Comparison of ENCODE assay signal across 2 worm cellular contexts in genomic region chrII:13461604-13462375, ce11.
TF ChIP-seq lines count a peak whose summit lies in the region.

No protein-coding gene starts in this region.

TF ChIP-seq in whole organism, L2 larva, 48 proteins besides CTCF, POLR2A, EP300 and RAD21 (continued from another document):
- TF ChIP-seq R02D3.7 (tag; optimal IDR thresholded peaks at IDR 0.05; lab: Kevin White, UChicago) = no peak
- no peak for TF ChIP-seq mab-5 (tag; optimal IDR thresholded peaks at IDR 0.05; lab: Kevin White, UChicago)
- no peak for TF ChIP-seq nhr-23 (tag; optimal IDR thresholded peaks at IDR 0.05; lab: Kevin White, UChicago)
- TF ChIP-seq egl-27 (tag; optimal IDR thresholded peaks at IDR 0.05; lab: Kevin White, UChicago) = peak; percentile 87
- peak; percentile 11 for TF ChIP-seq snpc-4 (tag; optimal IDR thresholded peaks at IDR 0.05; lab: Kevin White, UChicago)
- TF ChIP-seq lsy-2 (tag; optimal IDR thresholded peaks at IDR 0.05; lab: Kevin White, UChicago) = peak in 1 of 2 experiments; percentile 42
- no peak for TF ChIP-seq peb-1 (tag; optimal IDR thresholded peaks at IDR 0.05; lab: Kevin White, UChicago)
- TF ChIP-seq Y55F3AM.14 (GFP tag; optimal IDR thresholded peaks at IDR 0.05; lab: Kevin White, UChicago) = peak; percentile 81
- no peak for TF ChIP-seq elt-1 (tag; optimal IDR thresholded peaks at IDR 0.05; lab: Kevin White, UChicago)
- no peak for TF ChIP-seq aly-2 (tag; optimal IDR thresholded peaks at IDR 0.05; lab: Kevin White, UChicago)
- TF ChIP-seq nhr-129 (tag; optimal IDR thresholded peaks at IDR 0.05; lab: Kevin White, UChicago) = peak; percentile 79
- no peak for TF ChIP-seq mbf-1 (tag; optimal IDR thresholded peaks at IDR 0.05; lab: Kevin White, UChicago)
- TF ChIP-seq crh-2 (tag; optimal IDR thresholded peaks at IDR 0.05; lab: Kevin White, UChicago) = peak; percentile 70
- peak; percentile 31 for TF ChIP-seq lin-13 (GFP tag; optimal IDR thresholded peaks at IDR 0.05; lab: Kevin White, UChicago)
- TF ChIP-seq unc-39 (tag; optimal IDR thresholded peaks at IDR 0.05; lab: Kevin White, UChicago) = no peak
- peak; percentile 9 to 40 for TF ChIP-seq mdl-1 (tag; optimal IDR thresholded peaks at IDR 0.05; lab: Kevin White, UChicago)
- TF ChIP-seq ztf-1 (GFP tag; conservative IDR thresholded peaks at IDR 0.05; lab: Robert Waterston, UW) = no peak
- TF ChIP-seq unc-55 (GFP tag; optimal IDR thresholded peaks at IDR 0.05; lab: Kevin White, UChicago) = no peak
- TF ChIP-seq lin-11 (tag; optimal IDR thresholded peaks at IDR 0.05; lab: Kevin White, UChicago) = peak; percentile 40
- no peak for TF ChIP-seq lin-39 (tag; optimal IDR thresholded peaks at IDR 0.05; lab: Kevin White, UChicago)
- TF ChIP-seq elt-3 (tag; optimal IDR thresholded peaks at IDR 0.05; lab: Kevin White, UChicago) = no peak
- peak; percentile 85 for TF ChIP-seq nhr-25 (tag; optimal IDR thresholded peaks at IDR 0.05; lab: Kevin White, UChicago)
- peak; percentile 86 for TF ChIP-seq ztf-4 (tag; optimal IDR thresholded peaks at IDR 0.05; lab: Kevin White, UChicago)
- TF ChIP-seq ama-1 (optimal IDR thresholded peaks at IDR 0.05; lab: Kevin White, UChicago) = peak; percentile 95
- TF ChIP-seq dmd-4 (tag; optimal IDR thresholded peaks at IDR 0.05; lab: Kevin White, UChicago) = no peak

TF ChIP-seq in whole organism, L4 larva, 104 proteins besides CTCF, POLR2A, EP300 and RAD21 (continued from another document):
- TF ChIP-seq F49E8.2 (tag; optimal IDR thresholded peaks at IDR 0.05; lab: Kevin White, UChicago; ENCODE audit: borderline replicate concordance) (no peak), spr-1 (tag; optimal IDR thresholded peaks at IDR 0.05; lab: Kevin White, UChicago) (peak; percentile 38), mep-1 (tag; optimal IDR thresholded peaks at IDR 0.05; lab: Kevin White, UChicago) (peak; percentile 70), dmd-8 (GFP tag; IDR thresholded peaks at IDR 0.05; lab: Robert Waterston, UW) (no peak; the same call in 1 of the 2 replicates), F44E2.7 (GFP tag; IDR thresholded peaks at IDR 0.05; lab: Robert Waterston, UW) (no peak), ceh-20 (GFP tag; IDR thresholded peaks at IDR 0.05; lab: Robert Waterston, UW) (peak; percentile 81), mxl-2 (GFP tag; conservative IDR thresholded peaks at IDR 0.05; lab: Robert Waterston, UW) (peak; percentile 99), snpc-4 (tag; optimal IDR thresholded peaks at IDR 0.05; lab: Kevin White, UChicago) (no peak), hlh-11 (tag; optimal IDR thresholded peaks at IDR 0.05; lab: Kevin White, UChicago) (peak; percentile 98), T26A8.4 (GFP tag; IDR thresholded peaks at IDR 0.05; lab: Robert Waterston, UW) (peak; percentile 58; the same call in 1 of the 2 replicates), dmd-6 (GFP tag; IDR thresholded peaks at IDR 0.05; lab: Robert Waterston, UW) (peak; percentile 99), nhr-111 (GFP tag; optimal IDR thresholded peaks at IDR 0.05; lab: Kevin White, UChicago) (no peak), Y75B8A.6 (GFP tag; IDR thresholded peaks at IDR 0.05; lab: Robert Waterston, UW) (no peak; the same call in 1 of the 2 replicates), daf-16 (GFP tag; optimal IDR thresholded peaks at IDR 0.05; lab: Kevin White, UChicago) (peak; percentile 75 to 76), daf-16 (tag; optimal IDR thresholded peaks at IDR 0.05; lab: Kevin White, UChicago) (peak; percentile 95), hif-1 (tag; optimal IDR thresholded peaks at IDR 0.05; lab: Kevin White, UChicago) (peak; percentile 57 to 93), gei-8 (GFP tag; optimal IDR thresholded peaks at IDR 0.05; lab: Kevin White, UChicago) (peak; percentile 89), lin-1 (GFP tag; IDR thresholded peaks at IDR 0.05; lab: Robert Waterston, UW) (peak; percentile 64), nhr-28 (tag; optimal IDR thresholded peaks at IDR 0.05; lab: Kevin White, UChicago) (peak; percentile 89), T20F7.1 (GFP tag; optimal IDR thresholded peaks at IDR 0.05; lab: Kevin White, UChicago) (peak; percentile 72), saeg-2 (GFP tag; IDR thresholded peaks at IDR 0.05; lab: Robert Waterston, UW) (peak; percentile 75; the same call in 1 of the 2 replicates), nhr-6 (tag; optimal IDR thresholded peaks at IDR 0.05; lab: Kevin White, UChicago) (no peak), arid-1 (GFP tag; conservative IDR thresholded peaks at IDR 0.05; lab: Robert Waterston, UW) (0 out of 2 replicates have a peak, but pooled peaks have one; percentile 35), cey-2 (tag; optimal IDR thresholded peaks at IDR 0.05; lab: Kevin White, UChicago; ENCODE audit: borderline replicate concordance, insufficient read depth) (peak; percentile 87), rbr-2 (tag; optimal IDR thresholded peaks at IDR 0.05; lab: Kevin White, UChicago) (peak; percentile 37), hmg-1.1 (GFP tag; IDR thresholded peaks at IDR 0.05; lab: Robert Waterston, UW) (peak; percentile 56), madf-9 (GFP tag; conservative IDR thresholded peaks at IDR 0.05; lab: Robert Waterston, UW) (peak; percentile 68), ceh-28 (tag; optimal IDR thresholded peaks at IDR 0.05; lab: Kevin White, UChicago) (no peak), lin-15B (tag; optimal IDR thresholded peaks at IDR 0.05; lab: Kevin White, UChicago) (no peak), nhr-48 (tag; optimal IDR thresholded peaks at IDR 0.05; lab: Kevin White, UChicago) (peak; percentile 99), set-16 (GFP tag; IDR thresholded peaks at IDR 0.05; lab: Robert Waterston, UW) (peak; percentile 49; the same call in 1 of the 2 replicates), nhr-10 (tag; optimal IDR thresholded peaks at IDR 0.05; lab: Kevin White, UChicago) (peak; percentile 92), madf-5 (GFP tag; IDR thresholded peaks at IDR 0.05; lab: Robert Waterston, UW) (0 out of 4 replicates have a peak, but pooled peaks have one; percentile 15 to 22), php-3 (GFP tag; IDR thresholded peaks at IDR 0.05; lab: Robert Waterston, UW) (peak; percentile 67), dve-1 (tag; optimal IDR thresholded peaks at IDR 0.05; lab: Kevin White, UChicago; ENCODE audit: insufficient read depth) (peak; percentile 95), lsy-2 (tag; optimal IDR thresholded peaks at IDR 0.05; lab: Kevin White, UChicago) (peak; percentile 16 to 60), ztf-7 (tag; optimal IDR thresholded peaks at IDR 0.05; lab: Kevin White, UChicago) (no peak), ctbp-1 (GFP tag; IDR thresholded peaks at IDR 0.05; lab: Robert Waterston, UW) (peak; percentile 58; the same call in 1 of the 2 replicates), duxl-1 (tag; optimal IDR thresholded peaks at IDR 0.05; lab: Kevin White, UChicago; ENCODE audit: poor library complexity) (peak; percentile 33), nhr-102 (tag; optimal IDR thresholded peaks at IDR 0.05; lab: Kevin White, UChicago) (peak; percentile 89), vab-7 (GFP tag; IDR thresholded peaks at IDR 0.05; lab: Robert Waterston, UW) (no peak), mes-2 (tag; optimal IDR thresholded peaks at IDR 0.05; lab: Kevin White, UChicago; ENCODE audit: poor library complexity, severe bottlenecking) (peak; percentile 34), mxl-3 (GFP tag; optimal IDR thresholded peaks at IDR 0.05; lab: Kevin White, UChicago) (peak; percentile 81)
TF ChIP-seq in whole organism, L4 larva: peak in this region for 49.
